Worm (Caenorhabditis elegans) whole organism, L1 larva: Measurements from ENCODE around the gene faah-4.
A peak's percentile ranks its signal among the peaks of the same experiment; 100 is the strongest.

Experiments
- C34B4.2 ChIP-seq: sonication (generic microtip); optimal IDR thresholded peaks from 2 replicates; lab custom pipeline; 2017; ENCODE audit warnings: mild to moderate bottlenecking, missing genetic modification characterization, missing compliant biosample characterization
- F16B12.6 ChIP-seq: fragments of 150-350 bp; optimal IDR thresholded peaks from 2 replicates; lab custom pipeline; 2014; ENCODE audit warnings: missing biosample characterization, missing genetic modification characterization
- ama-1 ChIP-seq: fragments of 150-350 bp; optimal IDR thresholded peaks from 2 replicates; lab custom pipeline; 2014
- ceh-63 ChIP-seq: fragments of 200-800 bp; sonication (Bioruptor generic); optimal IDR thresholded peaks from 2 replicates; lab custom pipeline; 2018; ENCODE audit warnings: mild to moderate bottlenecking, missing genetic modification characterization, missing compliant biosample characterization
- ceh-82 ChIP-seq, 3 experiments: fragments of 150-350 bp in 1 of 3; sonication (generic microtip) in 2 of 3; optimal IDR thresholded peaks; 2 replicates each; lab custom pipeline; 2014 to 2017; ENCODE audit warnings: missing biosample characterization in 3 of 3, missing genetic modification characterization in 3 of 3
- ces-1 ChIP-seq: fragments of 150-350 bp; optimal IDR thresholded peaks from 2 replicates; lab custom pipeline; 2014; ENCODE audit warnings: missing biosample characterization, missing genetic modification reagents, missing genetic modification characterization
- dsc-1 ChIP-seq: sonication (generic microtip); optimal IDR thresholded peaks from 2 replicates; lab custom pipeline; 2016; ENCODE audit warnings: mild to moderate bottlenecking, missing genetic modification characterization, missing compliant biosample characterization
- efl-1 ChIP-seq, 4 experiments: fragments of 150-350 bp; optimal IDR thresholded peaks in 3 of 4; peaks in 1 of 4; 1 replicate in 1 of 4; 2 replicates in 3 of 4; lab custom pipeline; 2014; ENCODE audit warnings: missing biosample characterization in 2 of 4, missing genetic modification characterization in 2 of 4, missing genetic modification reagents in 2 of 4
- egl-13 ChIP-seq: sonication (generic microtip); optimal IDR thresholded peaks from 2 replicates; lab custom pipeline; 2016; ENCODE audit warnings: missing genotype, missing genetic modification reagents, missing genetic modification characterization, missing compliant biosample characterization
- elt-2 ChIP-seq: sonication (generic microtip); optimal IDR thresholded peaks from 2 replicates; lab custom pipeline; 2016; ENCODE audit warnings: missing genetic modification characterization, mild to moderate bottlenecking, inconsistent platforms, missing compliant biosample characterization, missing genetic modification reagents
- elt-3 ChIP-seq, 6 experiments: fragments of 150-350 bp in 1 of 6; sonication (generic microtip); optimal IDR thresholded peaks; 2 replicates each; lab custom pipeline; 2017 to 2018; ENCODE audit warnings: missing biosample characterization in 6 of 6, missing genetic modification characterization in 6 of 6, inconsistent platforms in 1 of 6
- ets-5 ChIP-seq: fragments of 200-800 bp; sonication (Bioruptor generic); IDR thresholded peaks from 2 replicates; pipeline ENCODE4 v1.3.6; 2022; ENCODE audit warnings: missing genetic modification characterization, missing compliant biosample characterization
- fkh-8 ChIP-seq: sonication (generic microtip); optimal IDR thresholded peaks from 2 replicates; lab custom pipeline; 2016; ENCODE audit warnings: mild to moderate bottlenecking, missing genetic modification characterization, missing compliant biosample characterization
- fos-1 ChIP-seq: fragments of 150-350 bp; optimal IDR thresholded peaks from 2 replicates; lab custom pipeline; 2014; ENCODE audit warnings: missing biosample characterization, missing genetic modification characterization
- irx-1 ChIP-seq: sonication (generic microtip); optimal IDR thresholded peaks from 2 replicates; lab custom pipeline; 2016; ENCODE audit warnings: missing genetic modification characterization, missing compliant biosample characterization
- mef-2 ChIP-seq: fragments of 150-350 bp; optimal IDR thresholded peaks from 2 replicates; lab custom pipeline; 2014; ENCODE audit warnings: missing biosample characterization, missing genetic modification characterization
- mep-1 ChIP-seq: fragments of 150-350 bp; optimal IDR thresholded peaks from 2 replicates; lab custom pipeline; 2014; ENCODE audit warnings: missing biosample characterization, missing genetic modification characterization
- nhr-11 ChIP-seq: fragments of 150-350 bp; optimal IDR thresholded peaks from 2 replicates; lab custom pipeline; 2014; ENCODE audit warnings: missing biosample characterization, missing genetic modification characterization
- nhr-12 ChIP-seq: sonication (generic microtip); optimal IDR thresholded peaks from 2 replicates; lab custom pipeline; 2017; ENCODE audit warnings: missing biosample characterization, missing genetic modification characterization
- nhr-20 ChIP-seq: sonication (generic microtip); optimal IDR thresholded peaks from 2 replicates; lab custom pipeline; 2016; ENCODE audit warnings: mild to moderate bottlenecking, missing genetic modification characterization, missing compliant biosample characterization
- nhr-47 ChIP-seq: sonication (generic microtip); optimal IDR thresholded peaks from 2 replicates; lab custom pipeline; 2016; ENCODE audit warnings: mild to moderate bottlenecking, missing genetic modification characterization, moderate library complexity, missing compliant biosample characterization
- nhr-90 ChIP-seq: sonication (generic microtip); optimal IDR thresholded peaks from 2 replicates; lab custom pipeline; 2016; ENCODE audit warnings: mild to moderate bottlenecking, missing genetic modification characterization, missing compliant biosample characterization; ENCODE audit not compliant: poor library complexity
- pag-3 ChIP-seq: sonication (generic microtip); optimal IDR thresholded peaks from 2 replicates; lab custom pipeline; 2017; ENCODE audit warnings: missing genetic modification characterization, mild to moderate bottlenecking, missing compliant biosample characterization, antibody characterized with exemption, borderline replicate concordance; ENCODE audit not compliant: insufficient read depth
- pax-3 ChIP-seq: fragments of 200-800 bp; sonication (Bioruptor generic); optimal IDR thresholded peaks from 2 replicates; lab custom pipeline; 2018; ENCODE audit warnings: mild to moderate bottlenecking, missing genetic modification characterization, moderate library complexity, missing compliant biosample characterization
- pqm-1 ChIP-seq: sonication (generic microtip); optimal IDR thresholded peaks from 3 replicates; lab custom pipeline; 2017; ENCODE audit warnings: missing biosample characterization, missing genetic modification characterization
- rnt-1 ChIP-seq: sonication (generic microtip); optimal IDR thresholded peaks from 2 replicates; lab custom pipeline; 2016; ENCODE audit warnings: mild to moderate bottlenecking, missing genetic modification characterization, moderate library complexity, missing compliant biosample characterization
- skn-1 ChIP-seq: fragments of 150-350 bp; optimal IDR thresholded peaks from 2 replicates; lab custom pipeline; 2014; ENCODE audit warnings: missing biosample characterization, missing genetic modification characterization
- snu-23 ChIP-seq: sonication (generic microtip); optimal IDR thresholded peaks from 2 replicates; lab custom pipeline; 2016; ENCODE audit warnings: missing genetic modification characterization, missing compliant biosample characterization
- sox-4 ChIP-seq: sonication (generic microtip); optimal IDR thresholded peaks from 2 replicates; lab custom pipeline; 2016; ENCODE audit warnings: missing genetic modification characterization, missing compliant biosample characterization
- sptf-1 ChIP-seq: fragments of 150-350 bp; optimal IDR thresholded peaks from 2 replicates; lab custom pipeline; 2014; ENCODE audit warnings: missing biosample characterization, missing genetic modification characterization
- tlp-1 ChIP-seq: fragments of 150-350 bp; optimal IDR thresholded peaks from 2 replicates; lab custom pipeline; 2014; ENCODE audit warnings: missing biosample characterization, missing genetic modification characterization
- unc-130 ChIP-seq: fragments of 150-350 bp; optimal IDR thresholded peaks from 2 replicates; lab custom pipeline; 2017; ENCODE audit warnings: missing biosample characterization, missing genetic modification characterization, inconsistent platforms
- unc-30 ChIP-seq: sonication (generic microtip); optimal IDR thresholded peaks from 2 replicates; lab custom pipeline; 2017; ENCODE audit warnings: missing biosample characterization, missing genetic modification characterization
- unc-62 ChIP-seq: fragments of 150-350 bp; optimal IDR thresholded peaks from 2 replicates; lab custom pipeline; 2014; ENCODE audit warnings: missing biosample characterization, missing genetic modification reagents, missing genetic modification characterization
- vab-15 ChIP-seq: sonication (generic microtip); optimal IDR thresholded peaks from 2 replicates; lab custom pipeline; 2017; ENCODE audit warnings: missing genotype, mild to moderate bottlenecking, missing genetic modification characterization, missing compliant biosample characterization
- zag-1 ChIP-seq: fragments of 150-350 bp; optimal IDR thresholded peaks from 2 replicates; lab custom pipeline; 2014; ENCODE audit warnings: missing biosample characterization, missing genetic modification characterization
- zip-4 ChIP-seq: fragments of 200-800 bp; sonication (Bioruptor generic); optimal IDR thresholded peaks from 2 replicates; lab custom pipeline; 2018; ENCODE audit warnings: mild to moderate bottlenecking, missing genetic modification characterization, moderate library complexity, missing compliant biosample characterization
- ztf-11 ChIP-seq, 2 experiments: sonication (generic microtip); optimal IDR thresholded peaks; 2 replicates each; lab custom pipeline; 2016 to 2017; ENCODE audit warnings: missing genetic modification characterization in 2 of 2, missing biosample characterization in 1 of 2, missing compliant biosample characterization in 1 of 2
- ztf-4 ChIP-seq: fragments of 150-350 bp; optimal IDR thresholded peaks from 2 replicates; lab custom pipeline; 2014; ENCODE audit warnings: missing biosample characterization, missing genetic modification characterization

The faah-4 gene

ce11 chrIII:11909778-11910177, at the start of gene faah-4:
Gene faah-4, minus strand, starts transcription at chrIII:11909878.
- no peak for TF ChIP-seq unc-130 (tag; lab: Kevin White, UChicago)
- TF ChIP-seq sptf-1 (tag; lab: Kevin White, UChicago): no peak

- TF ChIP-seq fkh-8 (tag; lab: Kevin White, UChicago) (no peak), unc-30 (tag; lab: Kevin White, UChicago) (no peak), sox-4 (tag; lab: Kevin White, UChicago) (no peak), irx-1 (tag; lab: Kevin White, UChicago) (no peak), efl-1 (optimal IDR thresholded peaks at IDR 0.05; lab: Kevin White, UChicago) (no peak), efl-1 (GFP tag; optimal IDR thresholded peaks at IDR 0.05 in 1 of 2; lab: Kevin White, UChicago) (no peak), ceh-63 (GFP tag; lab: Kevin White, UChicago) (no peak), ces-1 (no peak), vab-15 (tag; lab: Kevin White, UChicago) (no peak), egl-13 (tag; lab: Kevin White, UChicago) (no peak), pqm-1 (tag; lab: Kevin White, UChicago) (no peak)
Measured at ce11 chrIII:11954150-11954549, 44.5 kb upstream of the faah-4 start.

ce11 chrIII:11951111-11951510, 41.4 kb upstream of the faah-4 start:
- no peak for TF ChIP-seq efl-1 (optimal IDR thresholded peaks at IDR 0.05; lab: Kevin White, UChicago)
- no peak for TF ChIP-seq efl-1 (GFP tag; optimal IDR thresholded peaks at IDR 0.05 in 1 of 2; lab: Kevin White, UChicago)
- no peak for TF ChIP-seq mep-1 (tag; lab: Kevin White, UChicago)
- no peak for TF ChIP-seq mef-2 (tag; lab: Kevin White, UChicago)
- TF ChIP-seq elt-3 (tag; optimal IDR thresholded peaks at IDR 0.05; lab: Kevin White, UChicago): no peak
- no peak for TF ChIP-seq fos-1 (tag; lab: Kevin White, UChicago)
- TF ChIP-seq F16B12.6 (tag; lab: Kevin White, UChicago): no peak
- no peak for TF ChIP-seq snu-23 (GFP tag; lab: Kevin White, UChicago)
- no peak for TF ChIP-seq dsc-1
- no peak for TF ChIP-seq nhr-47 (tag; lab: Kevin White, UChicago)
- no peak for TF ChIP-seq tlp-1 (tag; lab: Kevin White, UChicago)
- no peak for TF ChIP-seq irx-1 (tag; lab: Kevin White, UChicago)

ce11 chrIII:11949276-11949879, 39.7 kb upstream of the faah-4 start:
- peak; percentile 24 for TF ChIP-seq pqm-1 (tag; lab: Kevin White, UChicago)
- no peak for TF ChIP-seq nhr-90 (tag; lab: Kevin White, UChicago)
- no peak for TF ChIP-seq pax-3 (tag; lab: Kevin White, UChicago)
- no peak for TF ChIP-seq zip-4 (GFP tag; lab: Kevin White, UChicago)
- TF ChIP-seq, all 84 proteins: peak for 1

- TF ChIP-seq fkh-8 (tag; lab: Kevin White, UChicago) (no peak), nhr-11 (no peak), pag-3 (tag; lab: Kevin White, UChicago) (no peak), nhr-47 (tag; lab: Kevin White, UChicago) (no peak)
Measured at ce11 chrIII:11948437-11948836, 38.8 kb upstream of the faah-4 start.

- TF ChIP-seq skn-1 (tag; lab: Kevin White, UChicago): peak; percentile 2
- no peak for TF ChIP-seq ztf-4 (tag; lab: Kevin White, UChicago)
- no peak for TF ChIP-seq ets-5 (GFP tag; lab: Robert Waterston, UW)
- no peak for TF ChIP-seq ama-1 (lab: Kevin White, UChicago)
- TF ChIP-seq C34B4.2: no peak
- TF ChIP-seq irx-1 (tag; lab: Kevin White, UChicago): no peak
- TF ChIP-seq sox-4 (tag; lab: Kevin White, UChicago): no peak
- TF ChIP-seq sptf-1 (tag; lab: Kevin White, UChicago): no peak
- no peak for TF ChIP-seq unc-62 (GFP tag; lab: Kevin White, UChicago)
- peak; percentile 3 for TF ChIP-seq nhr-20 (tag; lab: Kevin White, UChicago)
- no peak for TF ChIP-seq rnt-1 (tag; lab: Kevin White, UChicago)
- no peak for TF ChIP-seq efl-1 (optimal IDR thresholded peaks at IDR 0.05; lab: Kevin White, UChicago)
- peak in 1 of 2 experiments; percentile 41 for TF ChIP-seq efl-1 (GFP tag; optimal IDR thresholded peaks at IDR 0.05 in 1 of 2; lab: Kevin White, UChicago)
- no peak for TF ChIP-seq snu-23 (GFP tag; lab: Kevin White, UChicago)
- no peak for TF ChIP-seq zag-1 (tag; lab: Kevin White, UChicago)
- TF ChIP-seq mep-1 (tag; lab: Kevin White, UChicago): peak; percentile 46
- TF ChIP-seq zip-4 (GFP tag; lab: Kevin White, UChicago): no peak
- no peak for TF ChIP-seq dsc-1
- no peak for TF ChIP-seq ceh-82 (tag; optimal IDR thresholded peaks at IDR 0.05; lab: Kevin White, UChicago)
- TF ChIP-seq egl-13 (tag; lab: Kevin White, UChicago): no peak
- TF ChIP-seq nhr-12 (tag; lab: Kevin White, UChicago): no peak
- no peak for TF ChIP-seq nhr-47 (tag; lab: Kevin White, UChicago)
- no peak for TF ChIP-seq ztf-11 (tag; optimal IDR thresholded peaks at IDR 0.05; lab: Kevin White, UChicago)
- no peak for TF ChIP-seq fkh-8 (tag; lab: Kevin White, UChicago)
- TF ChIP-seq elt-2 (tag; lab: Kevin White, UChicago): no peak
Measured at ce11 chrIII:11947527-11947926, 37.8 kb upstream of the faah-4 start.
